Fruit fly (Drosophila melanogaster): Measurements from ENCODE around the gene CG33725.

The CG33725 gene

dm6 chr3L:12505990-12506389, 23.6 kb downstream of the CG33725 start (continued):
- TF ChIP-seq D (optimal IDR thresholded peaks at IDR 0.05) (peak; percentile 60), D (GFP tag; optimal IDR thresholded peaks at IDR 0.05) (no peak), cad (GFP tag; optimal IDR thresholded peaks at IDR 0.05) (no peak), Doc2 (GFP tag; IDR thresholded peaks at IDR 0.05) (no peak), rib (GFP tag; IDR thresholded peaks at IDR 0.05) (no peak), lmd (GFP tag; IDR thresholded peaks at IDR 0.05) (0 out of 2 replicates have a peak, but pooled peaks have one; percentile 14), HLH4C (GFP tag; IDR thresholded peaks at IDR 0.05; ENCODE audit: partially characterized antibody) (0 out of 3 replicates have a peak, but pooled peaks have one; percentile 23), ac (GFP tag; optimal IDR thresholded peaks at IDR 0.05) (peak; percentile 82), CG33557 (GFP tag; optimal IDR thresholded peaks at IDR 0.05) (no peak), ewg (GFP tag; optimal IDR thresholded peaks at IDR 0.05) (no peak), knrl (GFP tag; IDR thresholded peaks at IDR 0.05; ENCODE audit: partially characterized antibody) (no peak), Med (GFP tag) (peak; percentile 39), zen (tag; optimal IDR thresholded peaks at IDR 0.05) (no peak), ftz-f1 (GFP tag; optimal IDR thresholded peaks at IDR 0.05) (no peak), CG15479 (GFP tag; optimal IDR thresholded peaks at IDR 0.05) (peak; percentile 35), CG12104 (GFP tag; optimal IDR thresholded peaks at IDR 0.05) (no peak), CG9215 (GFP tag; IDR thresholded peaks at IDR 0.05) (no peak)

- TF ChIP-seq CG13287 (GFP tag; IDR thresholded peaks at IDR 0.05; ENCODE audit: partially characterized antibody) (no peak), CG33557 (GFP tag; optimal IDR thresholded peaks at IDR 0.05) (no peak), CG3995 (GFP tag; optimal IDR thresholded peaks at IDR 0.05) (peak; percentile 52), Chrac-16 (GFP tag; optimal IDR thresholded peaks at IDR 0.05) (no peak), gce (GFP tag; IDR thresholded peaks at IDR 0.05) (no peak), toy (GFP tag; IDR thresholded peaks at IDR 0.05) (no peak), CG2875 (GFP tag; optimal IDR thresholded peaks at IDR 0.05) (no peak), vnd (GFP tag; IDR thresholded peaks at IDR 0.05; ENCODE audit: partially characterized antibody) (0 out of 3 replicates have a peak, but pooled peaks have one; percentile 16), Sox102F (GFP tag; optimal IDR thresholded peaks at IDR 0.05) (no peak), CG10543 (GFP tag; optimal IDR thresholded peaks at IDR 0.05) (peak; percentile 16), CG31441 (GFP tag; IDR thresholded peaks at IDR 0.05) (no peak), GATAe (GFP tag; conservative IDR thresholded peaks at IDR 0.05) (peak; percentile 72), Hey (tag; optimal IDR thresholded peaks at IDR 0.05) (peak; percentile 69), Hr51 (GFP tag; optimal IDR thresholded peaks at IDR 0.05) (no peak), lola (GFP tag; optimal IDR thresholded peaks at IDR 0.05) (no peak), peb (GFP tag; IDR thresholded peaks at IDR 0.05) (no peak), CG11695 (GFP tag; IDR thresholded peaks at IDR 0.05) (no peak), Six4 (GFP tag; optimal IDR thresholded peaks at IDR 0.05) (no peak), CG32767 (GFP tag; IDR thresholded peaks at IDR 0.05) (no peak), CG6175 (GFP tag; IDR thresholded peaks at IDR 0.05) (peak; percentile 76; the same call in 2 of the 3 replicates), CG15479 (GFP tag; optimal IDR thresholded peaks at IDR 0.05) (no peak), HLH4C (GFP tag; IDR thresholded peaks at IDR 0.05; ENCODE audit: partially characterized antibody) (no peak), CG6791 (GFP tag; IDR thresholded peaks at IDR 0.05; ENCODE audit: partially characterized antibody) (no peak), CG12744 (GFP tag; optimal IDR thresholded peaks at IDR 0.05) (no peak), sens (GFP tag) (peak; percentile 68), grn (GFP tag; optimal IDR thresholded peaks at IDR 0.05) (peak; percentile 95), CG1024 (GFP tag; IDR thresholded peaks at IDR 0.05) (no peak), mam (GFP tag; optimal IDR thresholded peaks at IDR 0.05) (no peak), CG1603 (tag; optimal IDR thresholded peaks at IDR 0.05) (no peak), Poxn (GFP tag; IDR thresholded peaks at IDR 0.05) (no peak), CG7556 (GFP tag; optimal IDR thresholded peaks at IDR 0.05) (no peak), Max (GFP tag; optimal IDR thresholded peaks at IDR 0.05) (no peak), CG13775 (GFP tag; optimal IDR thresholded peaks at IDR 0.05) (no peak), CG2889 (GFP tag; IDR thresholded peaks at IDR 0.05) (no peak), CG9215 (GFP tag; IDR thresholded peaks at IDR 0.05) (no peak), cad (GFP tag; optimal IDR thresholded peaks at IDR 0.05) (no peak), Ets65A (GFP tag) (no peak)
These were observed 24.6 kb downstream of the CG33725 start for dm6 chr3L:12506963-12507552.
